Fruit fly (Drosophila melanogaster) Kc167 (cell line): ENCODE data around the gene CG6015.

Experiments
- Myc ChIP-seq: fragments of >200 bp; optimal IDR thresholded peaks from 2 replicates; lab custom pipeline; 2017; ENCODE audit warnings: missing external identifiers
- h ChIP-seq: fragments of >200 bp; optimal IDR thresholded peaks from 3 replicates; lab custom pipeline; 2018; ENCODE audit warnings: missing external identifiers

- no peak for TF ChIP-seq Myc (lab: Kevin White, UChicago)
- TF ChIP-seq h (lab: Kevin White, UChicago) = no peak
These were observed 7.0 kb downstream of the CG6015 start, which contains the start of the genes Cchl and ND-42 for dm6 chr3R:22026922-22027742.
